Worm (Caenorhabditis elegans) whole organism, late embryonic: Measurements from ENCODE around the gene irld-24.

ENCODE experiments used
- T23F11.4 ChIP-seq: fragments of 200-800 bp; sonication (Bioruptor generic); optimal IDR thresholded peaks from 2 replicates; lab custom pipeline; 2018; ENCODE audit warnings: mild to moderate bottlenecking, missing genetic modification characterization, missing compliant biosample characterization
- Y22D7AL.16 ChIP-seq: sonication (generic microtip); optimal IDR thresholded peaks from 2 replicates; lab custom pipeline; 2016; ENCODE audit warnings: missing genetic modification characterization, missing compliant biosample characterization
- ama-1 ChIP-seq: fragments of 150-350 bp; optimal IDR thresholded peaks from 2 replicates; lab custom pipeline; 2014
- ceh-14 ChIP-seq: sonication (generic microtip); optimal IDR thresholded peaks from 2 replicates; lab custom pipeline; 2016; ENCODE audit warnings: missing genotype, missing genetic modification characterization, missing compliant biosample characterization
- ceh-18 ChIP-seq: sonication (generic microtip); optimal IDR thresholded peaks from 2 replicates; lab custom pipeline; 2016; ENCODE audit warnings: missing genetic modification characterization, missing compliant biosample characterization
- ceh-19 ChIP-seq: fragments of 200-800 bp; sonication (Bioruptor generic); optimal IDR thresholded peaks from 2 replicates; lab custom pipeline; 2018; ENCODE audit warnings: mild to moderate bottlenecking, missing genetic modification characterization, missing compliant biosample characterization
- ceh-2 ChIP-seq: sonication (generic microtip); optimal IDR thresholded peaks from 2 replicates; lab custom pipeline; 2016; ENCODE audit warnings: missing genotype, missing genetic modification characterization, missing compliant biosample characterization
- ceh-22 ChIP-seq: sonication (generic microtip); optimal IDR thresholded peaks from 2 replicates; lab custom pipeline; 2017; ENCODE audit warnings: missing biosample characterization, missing genetic modification characterization
- ceh-30 ChIP-seq: fragments of 150-350 bp; optimal IDR thresholded peaks from 2 replicates; lab custom pipeline; 2014; ENCODE audit warnings: missing biosample characterization, missing genetic modification characterization
- ceh-31 ChIP-seq: sonication (generic microtip); optimal IDR thresholded peaks from 2 replicates; lab custom pipeline; 2016; ENCODE audit warnings: missing genetic modification characterization, missing compliant biosample characterization
- ceh-45 ChIP-seq: fragments of 200-800 bp; sonication (Bioruptor generic); IDR thresholded peaks from 2 replicates; pipeline ENCODE4 v1.3.6; 2022; ENCODE audit warnings: missing genetic modification reagents, missing genetic modification characterization, missing compliant biosample characterization
- ceh-9 ChIP-seq: sonication (generic microtip); optimal IDR thresholded peaks from 2 replicates; lab custom pipeline; 2016; ENCODE audit warnings: mild to moderate bottlenecking, missing genetic modification characterization, inconsistent platforms, missing compliant biosample characterization
- che-1 ChIP-seq: sonication (generic microtip); optimal IDR thresholded peaks from 2 replicates; lab custom pipeline; 2016; ENCODE audit warnings: mild to moderate bottlenecking, missing genetic modification characterization, missing compliant biosample characterization
- dve-1 ChIP-seq: sonication (generic microtip); optimal IDR thresholded peaks from 2 replicates; lab custom pipeline; 2017; ENCODE audit warnings: antibody characterized with exemption, mild to moderate bottlenecking, missing genetic modification characterization, missing compliant biosample characterization
- ets-4 ChIP-seq: sonication (generic microtip); optimal IDR thresholded peaks from 2 replicates; lab custom pipeline; 2016; ENCODE audit warnings: missing genetic modification characterization, missing compliant biosample characterization
- fkh-6 ChIP-seq: sonication (generic microtip); optimal IDR thresholded peaks from 2 replicates; lab custom pipeline; 2016; ENCODE audit warnings: missing genetic modification characterization, missing compliant biosample characterization
- gmeb-2 ChIP-seq: sonication (generic microtip); optimal IDR thresholded peaks from 2 replicates; lab custom pipeline; 2016; ENCODE audit warnings: missing genetic modification characterization, inconsistent platforms, missing compliant biosample characterization
- hlh-13 ChIP-seq: fragments of 200-800 bp; sonication (Bioruptor generic); optimal IDR thresholded peaks from 2 replicates; lab custom pipeline; 2018; ENCODE audit warnings: mild to moderate bottlenecking, missing genetic modification characterization, missing compliant biosample characterization
- hlh-8 ChIP-seq: sonication (generic microtip); optimal IDR thresholded peaks from 2 replicates; lab custom pipeline; 2016; ENCODE audit warnings: missing genotype, missing genetic modification characterization, missing compliant biosample characterization
- madf-2 ChIP-seq: sonication (generic microtip); optimal IDR thresholded peaks from 2 replicates; lab custom pipeline; 2017; ENCODE audit warnings: missing genetic modification characterization, missing compliant biosample characterization
- mec-3 ChIP-seq: sonication (generic microtip); optimal IDR thresholded peaks from 2 replicates; lab custom pipeline; 2016; ENCODE audit warnings: borderline replicate concordance, missing genetic modification characterization, missing compliant biosample characterization
- nfya-1 ChIP-seq: sonication (generic microtip); optimal IDR thresholded peaks from 2 replicates; lab custom pipeline; 2017; ENCODE audit warnings: missing genetic modification characterization, mild to moderate bottlenecking, missing compliant biosample characterization, antibody characterized with exemption, moderate library complexity
- nhr-11 ChIP-seq: fragments of 150-350 bp; optimal IDR thresholded peaks from 2 replicates; lab custom pipeline; 2014; ENCODE audit warnings: missing biosample characterization, missing genetic modification characterization
- odd-2 ChIP-seq: sonication (generic microtip); optimal IDR thresholded peaks from 2 replicates; lab custom pipeline; 2017; ENCODE audit warnings: antibody characterized with exemption, mild to moderate bottlenecking, missing genetic modification characterization, missing compliant biosample characterization
- pat-9 ChIP-seq: fragments of 200-800 bp; sonication (Bioruptor generic); optimal IDR thresholded peaks from 2 replicates; lab custom pipeline; 2018; ENCODE audit warnings: mild to moderate bottlenecking, missing genetic modification characterization, moderate library complexity, missing compliant biosample characterization
- pax-1 ChIP-seq: fragments of 150-350 bp; optimal IDR thresholded peaks from 2 replicates; lab custom pipeline; 2014; ENCODE audit warnings: missing biosample characterization, missing genetic modification characterization
- pha-4 ChIP-seq: fragments of 150-350 bp; optimal IDR thresholded peaks from 2 replicates; lab custom pipeline; 2018; ENCODE audit warnings: missing biosample characterization, missing genetic modification reagents, missing genetic modification characterization
- ref-2 ChIP-seq: sonication (generic microtip); optimal IDR thresholded peaks from 2 replicates; lab custom pipeline; 2016; ENCODE audit warnings: missing genetic modification characterization, missing compliant biosample characterization
- rnt-1 ChIP-seq: sonication (generic microtip); optimal IDR thresholded peaks from 2 replicates; lab custom pipeline; 2016; ENCODE audit warnings: missing genetic modification characterization, missing compliant biosample characterization
- sox-2 ChIP-seq: fragments of 200-800 bp; sonication (Bioruptor generic); IDR thresholded peaks from 2 replicates; pipeline ENCODE4 v1.3.6; 2022; ENCODE audit warnings: missing genetic modification reagents, missing genetic modification characterization, missing compliant biosample characterization
- syd-9 ChIP-seq: sonication (generic microtip); optimal IDR thresholded peaks from 2 replicates; lab custom pipeline; 2016; ENCODE audit warnings: mild to moderate bottlenecking, missing genetic modification characterization, moderate library complexity, missing compliant biosample characterization
- tbx-2 ChIP-seq: sonication (generic microtip); optimal IDR thresholded peaks from 2 replicates; lab custom pipeline; 2016; ENCODE audit warnings: missing genetic modification characterization, missing compliant biosample characterization
- unc-3 ChIP-seq, 2 experiments: fragments of 200-800 bp in 1 of 2; sonication (Bioruptor generic) in 1 of 2; sonication (generic microtip) in 1 of 2; conservative IDR thresholded peaks in 1 of 2; optimal IDR thresholded peaks in 1 of 2; 2 replicates each; pipeline versions ENCODE4 v1.3.6 to Lab custom; 2016 to 2022; ENCODE audit warnings: missing compliant biosample characterization in 2 of 2, missing genetic modification characterization in 2 of 2, missing genetic modification reagents in 1 of 2
- unc-42 ChIP-seq: sonication (generic microtip); optimal IDR thresholded peaks from 2 replicates; lab custom pipeline; 2016; ENCODE audit warnings: missing genotype, missing genetic modification characterization, missing compliant biosample characterization
- unc-55 ChIP-seq: sonication (generic microtip); optimal IDR thresholded peaks from 2 replicates; lab custom pipeline; 2017; ENCODE audit warnings: missing biosample characterization, missing genetic modification reagents, missing genetic modification characterization
- unc-86 ChIP-seq: sonication (generic microtip); optimal IDR thresholded peaks from 2 replicates; lab custom pipeline; 2016; ENCODE audit warnings: missing genetic modification characterization, missing compliant biosample characterization
- zip-5 ChIP-seq: sonication (generic microtip); optimal IDR thresholded peaks from 2 replicates; lab custom pipeline; 2016; ENCODE audit warnings: missing genetic modification characterization, missing compliant biosample characterization
- ztf-16 ChIP-seq: sonication (generic microtip); optimal IDR thresholded peaks from 2 replicates; lab custom pipeline; 2017; ENCODE audit warnings: missing genetic modification characterization, missing compliant biosample characterization

Gene irld-24

DNA sequence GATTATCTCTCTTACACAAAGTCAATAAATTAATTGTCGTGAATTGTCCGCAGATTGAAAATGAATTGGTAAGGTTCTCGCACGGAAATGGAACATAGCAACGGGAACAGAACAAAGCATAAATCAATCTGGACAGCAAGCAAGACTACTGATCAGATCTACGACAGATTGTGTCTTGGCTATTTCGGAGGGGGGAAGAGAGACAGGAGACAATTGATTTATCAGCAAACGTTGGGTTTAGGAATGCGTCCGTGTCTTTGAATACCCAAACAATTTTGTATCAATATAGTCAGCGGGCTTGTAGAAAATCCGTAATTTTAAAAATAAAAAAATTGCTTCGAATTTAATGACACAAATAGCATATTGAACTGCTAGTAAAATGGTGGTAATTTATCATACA is 45.1 kb upstream of the irld-24 start:
- TF ChIP-seq madf-2 (tag; lab: Kevin White, UChicago) (no peak), unc-55 (GFP tag; lab: Kevin White, UChicago) (peak; percentile 24), nhr-11 (tag; lab: Kevin White, UChicago) (no peak), T23F11.4 (GFP tag; lab: Kevin White, UChicago) (no peak), unc-3 (GFP tag; conservative IDR thresholded peaks at IDR 0.05; lab: Robert Waterston, UW) (no peak), unc-3 (tag; optimal IDR thresholded peaks at IDR 0.05; lab: Kevin White, UChicago) (no peak), tbx-2 (tag; lab: Kevin White, UChicago) (no peak), pax-1 (tag; lab: Kevin White, UChicago) (no peak)

DNA sequence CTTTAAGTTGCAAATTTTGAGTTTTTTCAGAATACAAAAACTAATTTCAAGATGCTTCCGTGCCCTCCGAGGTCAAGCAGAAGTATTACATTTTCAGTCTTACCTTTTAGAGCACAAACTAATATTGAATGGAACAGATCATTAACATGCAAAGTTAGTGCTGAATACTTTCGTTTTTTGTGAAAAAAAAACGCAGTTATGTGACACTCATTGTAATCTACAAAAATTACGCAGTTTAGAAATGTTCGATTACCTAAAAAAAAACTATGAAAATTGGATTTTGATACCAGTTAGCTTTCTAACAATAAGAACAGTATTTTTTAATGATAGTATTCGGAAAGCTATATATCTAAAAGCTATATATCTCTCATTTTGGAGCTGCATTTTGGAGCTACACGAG is 44.5 kb upstream of the irld-24 start:
- TF ChIP-seq ref-2 (tag; lab: Kevin White, UChicago) (no peak), ceh-19 (GFP tag; lab: Kevin White, UChicago) (no peak), syd-9 (tag; lab: Kevin White, UChicago) (no peak), ama-1 (lab: Kevin White, UChicago) (no peak), odd-2 (no peak), fkh-6 (tag; lab: Kevin White, UChicago) (no peak), che-1 (tag; lab: Kevin White, UChicago) (no peak), rnt-1 (tag; lab: Kevin White, UChicago) (no peak), ceh-30 (tag; lab: Kevin White, UChicago) (no peak), hlh-13 (GFP tag; lab: Kevin White, UChicago) (no peak)

DNA sequence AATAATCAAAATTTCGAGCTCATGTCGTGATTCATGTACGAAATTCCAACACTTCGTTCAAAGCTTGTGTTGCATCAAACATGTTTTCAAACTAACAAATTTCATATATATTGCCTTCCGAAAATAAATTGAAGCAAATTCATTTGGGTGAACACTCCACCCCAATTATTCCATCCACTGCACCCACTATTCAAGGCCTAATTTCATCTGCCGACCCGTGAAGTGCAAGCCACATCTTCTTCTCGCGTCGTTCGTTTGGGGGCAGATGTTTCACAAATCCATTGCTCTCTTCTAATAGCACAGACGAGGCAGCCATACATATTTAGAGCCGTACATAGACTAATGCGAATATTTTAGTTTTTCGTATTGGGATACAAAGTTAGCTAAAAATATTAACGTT is 42.2 kb upstream of the irld-24 start:
- TF ChIP-seq unc-42 (tag; lab: Kevin White, UChicago) (peak; percentile 96), rnt-1 (tag; lab: Kevin White, UChicago) (no peak), ets-4 (tag; lab: Kevin White, UChicago) (no peak), ceh-19 (GFP tag; lab: Kevin White, UChicago) (no peak), ceh-31 (tag; lab: Kevin White, UChicago) (peak; percentile 64), dve-1 (tag; lab: Kevin White, UChicago) (no peak), nfya-1 (tag; lab: Kevin White, UChicago) (no peak), zip-5 (tag; lab: Kevin White, UChicago) (no peak)

DNA sequence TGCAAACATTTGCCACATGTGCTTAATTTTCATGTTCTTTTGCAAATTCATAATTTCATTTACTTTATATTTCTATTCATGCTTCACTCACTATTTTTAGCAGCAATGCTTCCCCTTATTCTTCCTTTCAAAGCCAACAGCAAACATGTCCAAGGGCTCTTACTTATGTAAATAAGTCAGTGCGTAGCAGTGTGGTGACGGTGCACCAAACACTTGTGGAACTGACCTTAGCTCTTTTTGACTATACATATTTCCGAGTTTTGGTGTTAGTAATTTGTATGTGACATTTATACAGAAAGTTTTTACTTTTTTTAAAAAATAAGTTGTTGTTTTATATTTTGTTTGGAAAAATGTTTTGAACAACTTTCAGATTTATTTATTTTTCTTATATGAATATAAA is 41.3 kb upstream of the irld-24 start:
- TF ChIP-seq fkh-6 (tag; lab: Kevin White, UChicago) (no peak), ceh-14 (tag; lab: Kevin White, UChicago) (no peak), pat-9 (tag; lab: Kevin White, UChicago) (no peak), unc-86 (tag; lab: Kevin White, UChicago) (no peak), ceh-2 (tag; lab: Kevin White, UChicago) (no peak), gmeb-2 (tag; lab: Kevin White, UChicago) (no peak), ceh-9 (no peak), nhr-11 (tag; lab: Kevin White, UChicago) (no peak), Y22D7AL.16 (no peak), sox-2 (GFP tag; lab: Robert Waterston, UW) (no peak), ceh-45 (GFP tag; lab: Robert Waterston, UW) (no peak), pha-4 (no peak), ztf-16 (no peak), ceh-22 (tag; lab: Kevin White, UChicago) (no peak), madf-2 (tag; lab: Kevin White, UChicago) (no peak), unc-3 (GFP tag; conservative IDR thresholded peaks at IDR 0.05; lab: Robert Waterston, UW) (no peak), unc-3 (tag; optimal IDR thresholded peaks at IDR 0.05; lab: Kevin White, UChicago) (no peak), hlh-8 (no peak), ceh-18 (no peak), mec-3 (no peak), dve-1 (tag; lab: Kevin White, UChicago) (no peak)
